Fruit fly (Drosophila melanogaster) ovary, adult (tissue): Measurements from ENCODE around the gene Cyp4ac2.

Source experiments
- CG17801 ChIP-seq: fragments of 200-800 bp; optimal IDR thresholded peaks from 2 replicates; lab custom pipeline; 2019; ENCODE audit warnings: missing biosample characterization, mild to moderate bottlenecking, missing genetic modification characterization, moderate library complexity; ENCODE audit not compliant: partially characterized antibody

The Cyp4ac2 gene

DNA sequence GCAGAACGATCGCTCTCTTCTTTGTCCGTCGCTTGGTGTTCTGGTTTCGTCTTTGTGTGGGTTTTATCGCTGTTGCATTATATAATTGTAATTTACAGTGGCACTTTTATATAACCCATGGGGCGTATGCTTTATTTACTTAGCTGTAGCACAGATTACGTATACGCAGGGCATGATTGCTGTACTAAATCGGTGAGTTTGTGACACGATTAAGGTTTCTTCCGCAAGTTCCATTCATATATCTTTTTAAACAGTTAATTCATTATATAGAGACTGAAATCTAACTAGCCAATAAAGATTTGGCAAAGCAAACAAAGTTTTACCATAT is 29.0 kb downstream of the Cyp4ac2 start:
- TF ChIP-seq CG17801 (GFP tag; lab: Kevin White, UChicago), result no peak

DNA sequence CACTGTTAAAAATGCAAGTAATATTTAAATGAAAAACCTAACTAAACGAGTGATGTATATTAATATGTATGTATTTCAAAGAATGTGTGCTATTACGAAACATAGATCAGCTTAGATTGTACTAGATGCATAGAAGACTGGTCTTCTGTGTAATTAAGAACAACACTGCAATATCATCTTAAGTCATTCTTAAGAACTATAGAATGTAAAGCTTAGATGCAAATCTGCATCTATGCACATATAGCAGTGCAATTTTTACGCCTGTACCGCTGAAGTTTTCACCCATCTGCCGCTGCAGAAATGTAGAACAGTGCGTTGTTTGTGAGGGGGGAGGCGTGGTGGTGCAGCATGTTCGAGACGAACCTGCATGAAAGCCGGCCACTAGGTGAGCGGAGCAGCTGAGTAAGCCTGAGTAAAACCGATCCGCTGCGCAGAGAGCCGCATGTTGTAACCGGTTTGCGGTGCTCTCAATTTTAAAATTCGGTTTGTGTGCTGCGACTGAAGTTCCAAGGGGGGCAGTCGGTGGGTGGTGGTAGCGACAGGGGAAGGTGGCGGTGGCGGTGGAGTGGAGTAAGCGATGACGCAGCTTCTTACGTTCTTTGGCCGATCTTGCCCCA is 30.6 kb downstream of the Cyp4ac2 start:
- TF ChIP-seq CG17801 (GFP tag; lab: Kevin White, UChicago), result peak; percentile 31

dm6 chr2L:5297289-5297960 is 31.2 kb downstream of the Cyp4ac2 start:
- no peak for TF ChIP-seq CG17801 (GFP tag; lab: Kevin White, UChicago)

DNA sequence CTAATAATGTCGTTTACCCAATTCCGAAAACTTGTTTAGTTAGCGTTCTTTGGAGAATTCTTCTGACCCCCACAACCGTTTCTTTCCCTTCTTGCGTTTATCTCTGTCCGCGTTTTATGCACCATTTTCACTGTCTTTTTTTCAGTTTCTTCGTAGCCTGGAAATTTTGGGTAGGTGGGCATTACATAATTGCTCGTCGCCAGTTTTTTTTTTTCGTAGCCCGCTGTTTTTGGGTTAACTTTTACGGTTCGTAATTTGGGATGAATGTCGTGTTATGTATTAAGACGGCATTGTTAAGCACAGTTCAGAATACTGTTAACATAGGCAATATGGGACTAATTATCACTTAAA is 31.7 kb downstream of the Cyp4ac2 start:
- no peak for TF ChIP-seq CG17801 (GFP tag; lab: Kevin White, UChicago)

DNA sequence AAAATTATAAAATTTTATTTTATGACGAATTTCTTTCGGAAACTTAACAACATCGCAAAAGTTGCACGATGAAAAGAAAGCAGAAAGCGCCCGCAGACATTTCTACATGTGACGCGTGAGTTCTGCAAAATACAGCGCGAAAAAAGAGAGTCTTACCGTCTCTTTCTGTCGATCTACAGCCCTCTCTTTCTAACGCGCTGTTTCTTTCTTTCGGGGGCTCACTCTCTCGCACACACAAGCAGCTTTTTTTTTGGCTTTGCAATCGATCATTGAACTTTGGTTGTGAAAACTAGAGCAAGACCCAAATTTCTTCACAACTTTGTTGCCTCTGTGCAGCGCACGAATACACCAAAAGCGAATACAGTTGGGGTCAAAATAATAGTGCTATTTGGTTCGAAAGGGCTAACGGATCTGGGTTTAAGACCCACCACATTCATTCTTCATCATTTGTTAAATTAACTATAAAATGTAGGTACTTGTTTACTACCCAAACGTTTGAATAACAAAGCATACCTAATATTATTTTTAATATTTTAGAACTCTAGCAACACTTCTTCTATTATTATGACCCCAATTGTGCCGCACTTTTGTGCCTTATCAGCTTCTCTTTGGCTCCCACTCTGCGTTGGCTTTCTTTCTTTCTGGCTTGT is 32.9 kb downstream of the Cyp4ac2 start:
- peak; percentile 88 for TF ChIP-seq CG17801 (GFP tag; lab: Kevin White, UChicago)

dm6 chr2L:5299628-5299986 is 33.4 kb downstream of the Cyp4ac2 start:
- no peak for TF ChIP-seq CG17801 (GFP tag; lab: Kevin White, UChicago)

DNA sequence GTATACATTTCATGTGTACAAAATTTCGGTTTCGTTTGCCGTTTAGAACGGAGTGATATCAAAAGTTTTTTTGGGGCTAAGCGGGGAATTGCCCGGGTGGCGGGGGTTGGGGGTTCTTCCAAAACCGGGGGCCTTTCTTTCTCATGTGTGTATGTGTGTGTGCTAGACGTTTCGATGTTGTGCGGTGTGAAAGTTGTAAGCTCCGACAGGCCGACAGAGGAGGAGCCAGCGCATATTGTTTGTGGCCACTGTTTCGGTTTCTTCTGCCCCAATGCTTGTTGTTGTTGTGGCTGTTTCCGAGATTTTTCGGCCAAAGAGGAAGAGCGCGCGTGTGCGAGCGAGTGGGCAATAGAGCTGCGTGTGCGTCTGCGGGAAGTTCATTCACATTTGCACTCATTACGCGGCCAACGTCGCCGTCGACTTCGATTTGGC is 34.1 kb downstream of the Cyp4ac2 start:
- no peak for TF ChIP-seq CG17801 (GFP tag; lab: Kevin White, UChicago)

DNA sequence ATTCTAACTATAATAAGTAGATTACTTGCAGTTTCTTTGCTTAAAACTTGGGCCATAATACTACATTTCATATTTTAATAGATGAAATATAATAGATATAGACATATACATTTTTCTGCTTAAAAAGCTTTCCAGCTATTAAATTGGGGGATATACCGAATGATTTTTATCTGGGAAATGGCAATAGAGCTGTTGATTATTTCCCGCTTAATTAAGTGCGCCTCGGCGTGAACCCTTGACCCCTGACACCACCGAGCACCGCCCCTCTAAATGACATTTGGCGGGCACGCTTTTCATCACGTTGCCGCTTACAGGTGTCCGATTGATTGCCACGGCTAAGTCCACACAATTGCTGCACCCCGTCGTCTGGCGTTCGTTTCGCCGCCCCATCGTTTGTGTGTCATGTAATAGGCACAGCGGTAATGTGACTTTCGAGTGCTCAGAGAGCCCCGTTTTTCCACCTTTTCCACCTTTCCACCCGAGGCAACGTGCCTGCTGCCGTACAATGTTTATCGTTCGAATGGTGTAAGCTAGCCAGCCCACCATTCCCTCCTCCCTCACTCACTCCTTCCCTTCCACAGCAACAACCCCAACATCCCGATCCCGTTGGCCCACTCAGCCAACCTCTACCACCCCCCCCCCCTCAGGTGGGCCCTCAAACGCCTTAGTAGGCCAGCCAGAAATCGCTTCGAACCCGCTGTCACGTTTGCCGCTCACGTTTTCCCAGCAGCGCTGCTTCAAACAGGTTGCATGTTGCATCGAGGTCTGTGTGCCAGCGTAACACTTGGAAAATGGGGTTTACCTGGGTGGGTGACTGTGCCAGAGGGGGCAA is 34.8 kb downstream of the Cyp4ac2 start:
- TF ChIP-seq CG17801 (GFP tag; lab: Kevin White, UChicago), result no peak

DNA sequence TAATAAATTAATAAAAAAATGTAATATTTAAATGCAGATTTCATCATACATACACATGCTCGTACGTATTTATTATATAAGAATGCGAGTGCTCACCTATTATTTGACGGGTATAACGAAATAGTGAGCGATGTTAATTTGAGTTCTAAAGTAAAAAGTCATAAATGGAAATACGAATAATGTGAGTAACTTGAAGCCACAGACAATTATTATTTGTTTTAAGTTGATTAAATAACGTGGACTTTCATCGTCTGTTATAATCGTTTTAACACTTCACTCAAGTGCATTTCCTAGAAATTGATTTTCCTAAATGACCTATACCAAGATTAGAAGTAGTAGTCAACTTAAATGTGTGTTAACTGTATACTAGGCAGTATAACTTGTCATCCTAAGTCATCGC is 36.1 kb downstream of the Cyp4ac2 start:
- TF ChIP-seq CG17801 (GFP tag; lab: Kevin White, UChicago), result peak; percentile 64

- TF ChIP-seq CG17801 (GFP tag; lab: Kevin White, UChicago), result no peak
Measured at dm6 chr2L:5302692-5303043, 36.5 kb downstream of the Cyp4ac2 start.

- TF ChIP-seq CG17801 (GFP tag; lab: Kevin White, UChicago), result peak; percentile 68
Measured at dm6 chr2L:5303044-5303904, 37.1 kb downstream of the Cyp4ac2 start.

DNA sequence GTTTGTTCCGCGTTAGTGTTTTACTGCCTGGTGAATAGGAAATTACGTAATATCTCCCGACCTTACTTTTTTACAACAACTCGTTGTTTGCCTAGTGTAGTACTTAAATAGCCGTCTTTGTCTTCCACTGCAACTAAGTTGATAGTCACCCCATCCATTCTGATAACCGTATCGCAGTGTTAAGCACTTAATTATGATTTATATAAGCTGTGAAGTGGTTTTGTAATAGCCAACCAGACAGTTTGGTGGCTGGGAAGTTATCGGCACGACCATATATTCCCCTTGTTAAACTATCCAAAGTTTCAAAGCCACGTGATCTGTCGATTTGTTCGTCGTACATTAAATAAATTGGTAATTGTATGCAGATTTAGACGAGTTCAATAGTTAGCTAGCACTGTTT is 38.2 kb downstream of the Cyp4ac2 start:
- no peak for TF ChIP-seq CG17801 (GFP tag; lab: Kevin White, UChicago)

dm6 chr2L:5305240-5305875 is 39.2 kb downstream of the Cyp4ac2 start:
- peak; percentile 46 for TF ChIP-seq CG17801 (GFP tag; lab: Kevin White, UChicago)

dm6 chr2L:5306373-5306997 is 40.3 kb downstream of the Cyp4ac2 start:
- TF ChIP-seq CG17801 (GFP tag; lab: Kevin White, UChicago), result no peak
